Worm (Caenorhabditis elegans) whole organism, L3 larva: ENCODE results near the gene F01F1.2.
A peak's percentile ranks its signal among the peaks of the same experiment; 100 is the strongest.

Source experiments
- R02D3.7 ChIP-seq: fragments of 150-350 bp; optimal IDR thresholded peaks from 2 replicates; lab custom pipeline; 2014; ENCODE audit warnings: missing biosample characterization, missing genetic modification characterization
- ZK546.5 ChIP-seq: sonication (generic microtip); optimal IDR thresholded peaks from 2 replicates; lab custom pipeline; 2017; ENCODE audit warnings: missing biosample characterization, missing genetic modification characterization
- aly-2 ChIP-seq: fragments of 150-350 bp; optimal IDR thresholded peaks from 2 replicates; lab custom pipeline; 2014; ENCODE audit warnings: missing biosample characterization, missing genetic modification characterization
- ama-1 ChIP-seq: fragments of 150-350 bp; optimal IDR thresholded peaks from 2 replicates; lab custom pipeline; 2018
- ceh-16 ChIP-seq: sonication (generic microtip); optimal IDR thresholded peaks from 2 replicates; lab custom pipeline; 2017; ENCODE audit warnings: missing biosample characterization, missing genetic modification characterization
- ceh-28 ChIP-seq: fragments of 150-350 bp; optimal IDR thresholded peaks from 2 replicates; lab custom pipeline; 2014; ENCODE audit warnings: missing biosample characterization, missing genetic modification reagents, missing genetic modification characterization
- ceh-82 ChIP-seq: fragments of 150-350 bp; optimal IDR thresholded peaks from 2 replicates; lab custom pipeline; 2014; ENCODE audit warnings: missing biosample characterization, missing genetic modification characterization
- ceh-9 ChIP-seq: sonication (generic microtip); optimal IDR thresholded peaks from 2 replicates; lab custom pipeline; 2018; ENCODE audit warnings: missing biosample characterization, missing genetic modification characterization
- daf-12 ChIP-seq: fragments of 150-350 bp; optimal IDR thresholded peaks from 2 replicates; lab custom pipeline; 2014; ENCODE audit warnings: missing biosample characterization, missing genetic modification reagents, missing genetic modification characterization
- egl-27 ChIP-seq: sonication (generic microtip); optimal IDR thresholded peaks from 4 replicates; lab custom pipeline; 2017; ENCODE audit warnings: missing biosample characterization, missing genetic modification reagents, missing genetic modification characterization
- egl-5 ChIP-seq: fragments of 150-350 bp; optimal IDR thresholded peaks from 2 replicates; lab custom pipeline; 2017; ENCODE audit warnings: missing biosample characterization, missing genetic modification reagents, missing genetic modification characterization, inconsistent platforms
- elt-1 ChIP-seq: fragments of 150-350 bp; optimal IDR thresholded peaks from 2 replicates; lab custom pipeline; 2014; ENCODE audit warnings: missing biosample characterization, missing genetic modification characterization
- elt-3 ChIP-seq, 3 experiments: fragments of 150-350 bp in 1 of 3; sonication (generic microtip) in 2 of 3; optimal IDR thresholded peaks; 2 replicates in 2 of 3; 4 replicates in 1 of 3; lab custom pipeline; 2014 to 2017; ENCODE audit warnings: missing biosample characterization in 3 of 3, missing genetic modification characterization in 3 of 3
- eor-1 ChIP-seq, 2 experiments: fragments of 150-350 bp; optimal IDR thresholded peaks; 2 replicates each; lab custom pipeline; 2014 to 2018; ENCODE audit warnings: missing biosample characterization in 2 of 2, missing genetic modification characterization in 2 of 2
- fkh-2 ChIP-seq: fragments of 150-350 bp; optimal IDR thresholded peaks from 2 replicates; lab custom pipeline; 2014; ENCODE audit warnings: missing biosample characterization, missing genetic modification reagents, missing genetic modification characterization
- fos-1 ChIP-seq: fragments of 150-350 bp; optimal IDR thresholded peaks from 2 replicates; lab custom pipeline; 2014; ENCODE audit warnings: missing biosample characterization, missing genetic modification characterization
- hmg-11 ChIP-seq: sonication (generic microtip); optimal IDR thresholded peaks from 2 replicates; lab custom pipeline; 2016; ENCODE audit warnings: missing genetic modification characterization, missing compliant biosample characterization
- jun-1 ChIP-seq: fragments of 150-350 bp; optimal IDR thresholded peaks from 2 replicates; lab custom pipeline; 2014; ENCODE audit warnings: missing biosample characterization, missing genetic modification reagents, missing genetic modification characterization
- lin-39 ChIP-seq: fragments of 150-350 bp; optimal IDR thresholded peaks from 2 replicates; lab custom pipeline; 2018; ENCODE audit warnings: missing biosample characterization, missing genetic modification reagents, missing genetic modification characterization
- lsy-12 ChIP-seq: sonication (generic microtip); optimal IDR thresholded peaks from 2 replicates; lab custom pipeline; 2016; ENCODE audit warnings: mild to moderate bottlenecking, missing genetic modification characterization, missing compliant biosample characterization
- mdl-1 ChIP-seq: fragments of 150-350 bp; optimal IDR thresholded peaks from 2 replicates; lab custom pipeline; 2014; ENCODE audit warnings: missing biosample characterization, missing genetic modification characterization
- mml-1 ChIP-seq: fragments of 150-350 bp; sonication (generic microtip); optimal IDR thresholded peaks from 3 replicates; lab custom pipeline; 2014; ENCODE audit warnings: missing biosample characterization, missing genetic modification characterization
- nfya-1 ChIP-seq: sonication (generic microtip); optimal IDR thresholded peaks from 2 replicates; lab custom pipeline; 2017; ENCODE audit warnings: missing genetic modification characterization, mild to moderate bottlenecking, missing compliant biosample characterization, antibody characterized with exemption, moderate library complexity; ENCODE audit not compliant: insufficient read depth
- nhr-12 ChIP-seq: fragments of 150-350 bp; optimal IDR thresholded peaks from 2 replicates; lab custom pipeline; 2014; ENCODE audit warnings: missing biosample characterization, missing genetic modification characterization
- nhr-23 ChIP-seq: fragments of 150-350 bp; optimal IDR thresholded peaks from 2 replicates; lab custom pipeline; 2014; ENCODE audit warnings: missing biosample characterization, missing genetic modification reagents, missing genetic modification characterization
- nhr-237 ChIP-seq: fragments of 150-350 bp; optimal IDR thresholded peaks from 2 replicates; lab custom pipeline; 2014; ENCODE audit warnings: missing biosample characterization, missing genetic modification characterization
- nhr-25 ChIP-seq: sonication (generic microtip); optimal IDR thresholded peaks from 2 replicates; lab custom pipeline; 2017; ENCODE audit warnings: missing biosample characterization, missing genetic modification characterization
- nhr-28 ChIP-seq: fragments of 150-350 bp; optimal IDR thresholded peaks from 2 replicates; lab custom pipeline; 2014; ENCODE audit warnings: missing biosample characterization, missing genetic modification characterization
- nhr-43 ChIP-seq: sonication (generic microtip); optimal IDR thresholded peaks from 2 replicates; lab custom pipeline; 2016; ENCODE audit warnings: mild to moderate bottlenecking, missing genetic modification characterization, missing compliant biosample characterization; ENCODE audit not compliant: poor library complexity, severe bottlenecking
- nhr-67 ChIP-seq: fragments of 150-350 bp; optimal IDR thresholded peaks from 2 replicates; lab custom pipeline; 2014; ENCODE audit warnings: missing biosample characterization, missing genetic modification characterization
- nhr-76 ChIP-seq: fragments of 150-350 bp; sonication (generic microtip); optimal IDR thresholded peaks from 5 replicates; lab custom pipeline; 2014; ENCODE audit warnings: missing biosample characterization, missing genetic modification characterization
- nhr-77 ChIP-seq: fragments of 150-350 bp; optimal IDR thresholded peaks from 2 replicates; lab custom pipeline; 2014; ENCODE audit warnings: missing biosample characterization, missing genetic modification characterization
- pha-4 ChIP-seq: fragments of 150-350 bp; optimal IDR thresholded peaks from 2 replicates; lab custom pipeline; 2014; ENCODE audit warnings: missing biosample characterization, missing genetic modification reagents, missing genetic modification characterization
- pqm-1 ChIP-seq: fragments of 150-350 bp; optimal IDR thresholded peaks from 2 replicates; lab custom pipeline; 2017; ENCODE audit warnings: missing biosample characterization, missing genetic modification characterization, inconsistent platforms
- skn-1 ChIP-seq: fragments of 150-350 bp; optimal IDR thresholded peaks from 2 replicates; lab custom pipeline; 2014; ENCODE audit warnings: missing biosample characterization, missing genetic modification characterization
- snpc-4 ChIP-seq: fragments of 150-350 bp; optimal IDR thresholded peaks from 2 replicates; lab custom pipeline; 2014; ENCODE audit warnings: missing biosample characterization, missing genetic modification characterization
- tbx-2 ChIP-seq: sonication (generic microtip); optimal IDR thresholded peaks from 2 replicates; lab custom pipeline; 2016; ENCODE audit warnings: mild to moderate bottlenecking, missing genetic modification characterization, missing compliant biosample characterization
- unc-62 ChIP-seq: fragments of 150-350 bp; sonication (generic microtip); optimal IDR thresholded peaks from 4 replicates; lab custom pipeline; 2014; ENCODE audit warnings: missing biosample characterization, missing genetic modification reagents, missing genetic modification characterization
- zag-1 ChIP-seq: fragments of 150-350 bp; optimal IDR thresholded peaks from 2 replicates; lab custom pipeline; 2014; ENCODE audit warnings: missing biosample characterization, missing genetic modification characterization
- ztf-4 ChIP-seq: fragments of 150-350 bp; optimal IDR thresholded peaks from 2 replicates; lab custom pipeline; 2014; ENCODE audit warnings: missing biosample characterization, missing genetic modification characterization

The F01F1.2 gene

ce11 chrIII:5919799-5920387, 41.5 kb downstream of the F01F1.2 start, which contains the start of the genes tdo-2 and C28H8.2:
TSS of gene tdo-2 (minus strand) at chrIII:5919955.
TSS of gene C28H8.2 (plus strand) at chrIII:5920322.
- TF ChIP-seq nhr-25 = peak; percentile 95
- no peak for TF ChIP-seq lin-39
- TF ChIP-seq nhr-28 (tag; lab: Kevin White, UChicago) = no peak
- peak in 2 of 3 experiments; percentile 74 to 81 for TF ChIP-seq elt-3 (tag; optimal IDR thresholded peaks at IDR 0.05; lab: Kevin White, UChicago)
- no peak for TF ChIP-seq snpc-4 (tag; lab: Kevin White, UChicago)
- peak; percentile 28 for TF ChIP-seq jun-1 (tag; lab: Kevin White, UChicago)
- peak; percentile 69 for TF ChIP-seq unc-62
- TF ChIP-seq elt-1 (tag; lab: Kevin White, UChicago) = no peak
- peak; percentile 47 for TF ChIP-seq nfya-1
- TF ChIP-seq fkh-2 (tag; lab: Kevin White, UChicago) = no peak
- no peak for TF ChIP-seq ztf-4 (tag; lab: Kevin White, UChicago)
- no peak for TF ChIP-seq nhr-77 (tag; lab: Kevin White, UChicago)
- TF ChIP-seq ceh-82 (tag; lab: Kevin White, UChicago) = no peak
- TF ChIP-seq mml-1 (tag; lab: Kevin White, UChicago) = no peak
- TF ChIP-seq nhr-43 (tag; lab: Kevin White, UChicago) = peak; percentile 87
- no peak for TF ChIP-seq ZK546.5 (tag; lab: Kevin White, UChicago)
- no peak for TF ChIP-seq nhr-12 (tag; lab: Kevin White, UChicago)
- no peak for TF ChIP-seq zag-1
- TF ChIP-seq ceh-28 (tag; lab: Kevin White, UChicago) = peak; percentile 36
- no peak for TF ChIP-seq tbx-2 (tag; lab: Kevin White, UChicago)
- TF ChIP-seq egl-27 (tag; lab: Kevin White, UChicago) = no peak
- TF ChIP-seq mdl-1 (tag; lab: Kevin White, UChicago) = peak; percentile 44
- TF ChIP-seq pqm-1 (tag; lab: Kevin White, UChicago) = no peak
- peak; percentile 96 for TF ChIP-seq nhr-23 (tag; lab: Kevin White, UChicago)
- TF ChIP-seq eor-1 (tag; optimal IDR thresholded peaks at IDR 0.05; lab: Kevin White, UChicago) = no peak
- TF ChIP-seq daf-12 (tag; lab: Kevin White, UChicago) = no peak
- TF ChIP-seq nhr-67 (tag; lab: Kevin White, UChicago) = no peak
- no peak for TF ChIP-seq nhr-76 (tag; lab: Kevin White, UChicago)
- no peak for TF ChIP-seq skn-1 (tag; lab: Kevin White, UChicago)
- TF ChIP-seq lsy-12 = peak; percentile 69
- TF ChIP-seq ceh-16 (tag; lab: Kevin White, UChicago) = no peak
- no peak for TF ChIP-seq nhr-237 (tag; lab: Kevin White, UChicago)
- no peak for TF ChIP-seq aly-2 (tag; lab: Kevin White, UChicago)
- no peak for TF ChIP-seq fos-1 (tag; lab: Kevin White, UChicago)
- no peak for TF ChIP-seq ceh-9
- TF ChIP-seq egl-5 (tag; lab: Kevin White, UChicago) = no peak

- TF ChIP-seq ZK546.5 (tag; lab: Kevin White, UChicago) (no peak), ceh-82 (tag; lab: Kevin White, UChicago) (no peak), nhr-23 (tag; lab: Kevin White, UChicago) (peak; percentile 84), fkh-2 (tag; lab: Kevin White, UChicago) (no peak), elt-1 (tag; lab: Kevin White, UChicago) (no peak), ceh-28 (tag; lab: Kevin White, UChicago) (no peak), egl-27 (tag; lab: Kevin White, UChicago) (no peak), nhr-25 (peak; percentile 80), snpc-4 (tag; lab: Kevin White, UChicago) (no peak), nhr-67 (tag; lab: Kevin White, UChicago) (no peak), elt-3 (tag; optimal IDR thresholded peaks at IDR 0.05; lab: Kevin White, UChicago) (peak in 2 of 3 experiments; percentile 89 to 92), mml-1 (tag; lab: Kevin White, UChicago) (no peak), nhr-28 (tag; lab: Kevin White, UChicago) (no peak), nhr-12 (tag; lab: Kevin White, UChicago) (no peak), nhr-43 (tag; lab: Kevin White, UChicago) (peak; percentile 92), R02D3.7 (tag; lab: Kevin White, UChicago) (no peak), hmg-11 (tag; lab: Kevin White, UChicago) (no peak), pha-4 (tag; lab: Kevin White, UChicago) (no peak), nhr-237 (tag; lab: Kevin White, UChicago) (no peak), ama-1 (lab: Kevin White, UChicago) (peak; percentile 66), tbx-2 (tag; lab: Kevin White, UChicago) (peak; percentile 13), lsy-12 (no peak)
These were observed 42.8 kb downstream of the F01F1.2 start for ce11 chrIII:5921067-5921678.
